Worm (Caenorhabditis elegans): ENCODE results near the gene nlp-55.

nlp-55 gene

ce11 chrII:8283158-8283717 lies 12.0 kb downstream of the nlp-55 start, which contains the start of the genes nst-1 and cct-4:
Gene nst-1 (minus strand): TSS chrII:8283208.
Gene cct-4 (plus strand): TSS chrII:8283667.
- TF ChIP-seq nhr-237 (tag; optimal IDR thresholded peaks at IDR 0.05) (peak; percentile 22), ham-2 (GFP tag; optimal IDR thresholded peaks at IDR 0.05) (no peak), lsy-2 (tag; optimal IDR thresholded peaks at IDR 0.05) (peak; percentile 32), lin-32 (GFP tag; optimal IDR thresholded peaks at IDR 0.05) (no peak), ceh-83 (GFP tag; optimal IDR thresholded peaks at IDR 0.05) (no peak), mep-1 (tag; optimal IDR thresholded peaks at IDR 0.05) (peak; percentile 28), bed-3 (GFP tag; optimal IDR thresholded peaks at IDR 0.05) (no peak), pha-4 (tag; optimal IDR thresholded peaks at IDR 0.05) (no peak), ces-1 (GFP tag; optimal IDR thresholded peaks at IDR 0.05) (peak; percentile 39)

ce11 chrII:8278415-8278814 lies 16.8 kb downstream of the nlp-55 start, which contains the start of the genes mrpl-10 and clec-142:
Gene mrpl-10 (minus strand): TSS chrII:8278515.
Gene clec-142 (plus strand): TSS chrII:8278678.
- TF ChIP-seq zip-8 (tag; optimal IDR thresholded peaks at IDR 0.05), result no peak
- TF ChIP-seq unc-62 (GFP tag; optimal IDR thresholded peaks at IDR 0.05), result no peak
- TF ChIP-seq blmp-1 (tag; optimal IDR thresholded peaks at IDR 0.05), result no peak
- TF ChIP-seq ceh-43 (GFP tag; optimal IDR thresholded peaks at IDR 0.05), result no peak
- no peak for TF ChIP-seq nhr-237 (tag; optimal IDR thresholded peaks at IDR 0.05)
- no peak for TF ChIP-seq pha-4 (tag; optimal IDR thresholded peaks at IDR 0.05)
- no peak for TF ChIP-seq flh-1 (GFP tag; optimal IDR thresholded peaks at IDR 0.05)
- TF ChIP-seq ceh-83 (GFP tag; optimal IDR thresholded peaks at IDR 0.05), result no peak
- no peak for TF ChIP-seq nhr-76 (tag; optimal IDR thresholded peaks at IDR 0.05)
- TF ChIP-seq M03D4.4 (tag; optimal IDR thresholded peaks at IDR 0.05), result no peak
- TF ChIP-seq ztf-11 (tag; optimal IDR thresholded peaks at IDR 0.05), result no peak
- no peak for TF ChIP-seq drap-1 (GFP tag; optimal IDR thresholded peaks at IDR 0.05)
- TF ChIP-seq mab-5 (tag; optimal IDR thresholded peaks at IDR 0.05), result no peak
- no peak for TF ChIP-seq ceh-39 (tag; optimal IDR thresholded peaks at IDR 0.05)

- TF ChIP-seq elt-1 (tag; optimal IDR thresholded peaks at IDR 0.05; ENCODE audit: borderline replicate concordance, insufficient read depth) (no peak), lsy-2 (tag; optimal IDR thresholded peaks at IDR 0.05) (peak; percentile 70)
Measured at ce11 chrII:8276057-8276456, 19.1 kb downstream of the nlp-55 start, which contains the start of the genes gei-14 and slc-25A32. Gene gei-14 (minus strand): TSS chrII:8276231. Gene slc-25A32 (plus strand): TSS chrII:8276298.

ce11 chrII:8273060-8273459 lies 22.1 kb downstream of the nlp-55 start:
- TF ChIP-seq mep-1 (tag; optimal IDR thresholded peaks at IDR 0.05), result no peak
- no peak for TF ChIP-seq unc-120 (tag; optimal IDR thresholded peaks at IDR 0.05; ENCODE audit: poor library complexity, severe bottlenecking)
- TF ChIP-seq drap-1 (GFP tag; optimal IDR thresholded peaks at IDR 0.05), result no peak
- TF ChIP-seq blmp-1 (tag; optimal IDR thresholded peaks at IDR 0.05), result no peak
- no peak for TF ChIP-seq sptf-1 (tag; optimal IDR thresholded peaks at IDR 0.05)
- no peak for TF ChIP-seq lsy-2 (tag; optimal IDR thresholded peaks at IDR 0.05)

- TF ChIP-seq mls-2 (tag; optimal IDR thresholded peaks at IDR 0.05) (no peak), lin-13 (tag; optimal IDR thresholded peaks at IDR 0.05) (no peak), mab-5 (tag; optimal IDR thresholded peaks at IDR 0.05) (no peak), bed-3 (GFP tag; optimal IDR thresholded peaks at IDR 0.05) (no peak), sptf-1 (tag; optimal IDR thresholded peaks at IDR 0.05) (no peak), drap-1 (GFP tag; optimal IDR thresholded peaks at IDR 0.05) (no peak), hlh-1 (tag; optimal IDR thresholded peaks at IDR 0.05) (no peak), unc-62 (GFP tag; optimal IDR thresholded peaks at IDR 0.05) (no peak), nhr-12 (tag; optimal IDR thresholded peaks at IDR 0.05) (no peak), lin-32 (GFP tag; optimal IDR thresholded peaks at IDR 0.05) (no peak), blmp-1 (tag; optimal IDR thresholded peaks at IDR 0.05) (no peak), zip-8 (tag; optimal IDR thresholded peaks at IDR 0.05) (no peak), lsy-2 (tag; optimal IDR thresholded peaks at IDR 0.05) (no peak), nhr-76 (tag; optimal IDR thresholded peaks at IDR 0.05) (no peak), nhr-28 (tag; optimal IDR thresholded peaks at IDR 0.05) (no peak), sem-2 (GFP tag; optimal IDR thresholded peaks at IDR 0.05) (no peak), nhr-237 (tag; optimal IDR thresholded peaks at IDR 0.05) (no peak), nhr-2 (tag; optimal IDR thresholded peaks at IDR 0.05) (no peak), tbx-8 (GFP tag; optimal IDR thresholded peaks at IDR 0.05) (no peak), ceh-39 (tag; optimal IDR thresholded peaks at IDR 0.05) (no peak)
Measured at ce11 chrII:8269855-8270647, 25.1 kb downstream of the nlp-55 start, which contains the start of gene tdc-1. Gene tdc-1 (plus strand): TSS chrII:8270597.

All from whole organism, mixed stage, embryonic.